Worm (Caenorhabditis elegans): Measurements from ENCODE around the gene Y54F10AL.1.

- TF ChIP-seq nhr-120 (GFP tag; IDR thresholded peaks at IDR 0.05) (no peak), lir-1 (GFP tag; conservative IDR thresholded peaks at IDR 0.05) (no peak), unc-130 (GFP tag; optimal IDR thresholded peaks at IDR 0.05) (no peak), ama-1 (optimal IDR thresholded peaks at IDR 0.05) (no peak), ama-1 (GFP tag; optimal IDR thresholded peaks at IDR 0.05) (no peak), dox-1 (GFP tag; IDR thresholded peaks at IDR 0.05) (no peak), F55B11.4 (tag; optimal IDR thresholded peaks at IDR 0.05; ENCODE audit: borderline replicate concordance, insufficient read depth) (no peak)
These were observed at the start of gene Y54F10AL.1 for ce11 chrIII:2487046-2487760.
